Fruit fly (Drosophila melanogaster): ENCODE data around the gene PGRP-SB2.

Gene PGRP-SB2

DNA sequence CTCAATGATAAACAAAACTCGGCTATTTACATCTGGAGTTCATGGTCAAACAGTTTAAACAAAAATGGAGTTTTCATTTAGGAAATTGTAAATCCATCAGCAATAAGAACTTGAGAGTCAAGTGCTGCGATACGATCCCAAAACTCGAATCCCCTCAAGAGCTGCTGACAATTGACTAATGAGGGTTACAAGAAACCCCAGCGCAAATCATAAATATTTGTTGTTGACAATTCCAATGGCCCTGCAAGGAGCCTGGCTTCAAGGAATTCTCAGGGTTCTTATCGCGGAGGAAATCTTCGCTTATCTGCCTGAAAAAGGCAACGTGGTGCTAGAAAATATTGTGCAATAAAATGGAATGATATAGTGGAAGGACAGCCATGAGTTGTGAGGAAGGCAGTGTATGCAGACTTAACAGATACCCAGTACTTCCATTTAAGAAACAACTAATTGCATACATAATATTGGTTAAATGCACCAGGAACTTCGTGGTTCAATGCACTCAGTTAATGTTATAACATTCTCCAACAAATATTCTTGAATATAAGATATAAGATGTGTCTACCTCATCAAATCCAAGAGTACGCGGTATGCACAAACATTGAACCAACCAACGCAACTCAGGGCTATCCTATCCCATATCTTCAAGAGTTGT, 41.8 kb downstream of the PGRP-SB2 start (continued):
- peak; percentile 64 for TF ChIP-seq cad (GFP tag; optimal IDR thresholded peaks at IDR 0.05)
- TF ChIP-seq Awh (GFP tag; IDR thresholded peaks at IDR 0.05): no peak
- TF ChIP-seq CG33213 (GFP tag; optimal IDR thresholded peaks at IDR 0.05): no peak
- no peak for TF ChIP-seq NFAT (GFP tag; IDR thresholded peaks at IDR 0.05)
- peak; percentile 53 for TF ChIP-seq twi (tag; optimal IDR thresholded peaks at IDR 0.05)
- peak; percentile 44 for TF ChIP-seq CG1233 (GFP tag; optimal IDR thresholded peaks at IDR 0.05)
- TF ChIP-seq gsb (GFP tag; IDR thresholded peaks at IDR 0.05): no peak
- TF ChIP-seq gt (GFP tag; IDR thresholded peaks at IDR 0.05): no peak; the same call in 1 of the 2 replicates
- TF ChIP-seq gsb-n (tag; optimal IDR thresholded peaks at IDR 0.05): peak; percentile 48
- no peak for TF ChIP-seq CG2120 (GFP tag; optimal IDR thresholded peaks at IDR 0.05)
- peak; percentile 1 for TF ChIP-seq Hmr (GFP tag; optimal IDR thresholded peaks at IDR 0.05)
- TF ChIP-seq dysf (GFP tag; IDR thresholded peaks at IDR 0.05): 0 out of 3 replicates have a peak, but pooled peaks have one; percentile 9
- TF ChIP-seq gro (GFP tag; optimal IDR thresholded peaks at IDR 0.05): no peak
- TF ChIP-seq chn (GFP tag; optimal IDR thresholded peaks at IDR 0.05): no peak
- TF ChIP-seq nerfin-1 (tag; optimal IDR thresholded peaks at IDR 0.05): peak; percentile 29
- TF ChIP-seq knrl (GFP tag; IDR thresholded peaks at IDR 0.05; ENCODE audit: partially characterized antibody): 0 out of 3 replicates have a peak, but pooled peaks have one; percentile 28
- peak; percentile 8 for TF ChIP-seq CG10209 (GFP tag; optimal IDR thresholded peaks at IDR 0.05)
- TF ChIP-seq HLH3B (GFP tag; IDR thresholded peaks at IDR 0.05): peak; percentile 40; the same call in 1 of the 2 replicates
- TF ChIP-seq eve (GFP tag; optimal IDR thresholded peaks at IDR 0.05): no peak
- no peak for TF ChIP-seq caup (GFP tag; optimal IDR thresholded peaks at IDR 0.05; ENCODE audit: severe bottlenecking)
- no peak for TF ChIP-seq pho (GFP tag; optimal IDR thresholded peaks at IDR 0.05)
- no peak for TF ChIP-seq run (tag; optimal IDR thresholded peaks at IDR 0.05)
- TF ChIP-seq CG18599 (GFP tag; optimal IDR thresholded peaks at IDR 0.05): no peak
- TF ChIP-seq CG17186 (GFP tag; optimal IDR thresholded peaks at IDR 0.05): no peak
- no peak for TF ChIP-seq Bgb (GFP tag; IDR thresholded peaks at IDR 0.05; ENCODE audit: partially characterized antibody)
- no peak for TF ChIP-seq Optix (GFP tag; IDR thresholded peaks at IDR 0.05)
- TF ChIP-seq Pdp1 (GFP tag; optimal IDR thresholded peaks at IDR 0.05): peak; percentile 44 to 46
- TF ChIP-seq abd-A (tag; optimal IDR thresholded peaks at IDR 0.05): no peak
- TF ChIP-seq CG3065 (GFP tag; optimal IDR thresholded peaks at IDR 0.05): no peak
- no peak for TF ChIP-seq Neu2 (GFP tag; optimal IDR thresholded peaks at IDR 0.05; ENCODE audit: borderline replicate concordance)
- no peak for TF ChIP-seq crc (GFP tag; optimal IDR thresholded peaks at IDR 0.05)
- TF ChIP-seq CG3163 (GFP tag; optimal IDR thresholded peaks at IDR 0.05): no peak
- TF ChIP-seq CG15696 (tag; optimal IDR thresholded peaks at IDR 0.05): peak; percentile 66
- TF ChIP-seq lola (GFP tag; optimal IDR thresholded peaks at IDR 0.05): peak in 1 of 3 experiments; percentile 44
- TF ChIP-seq insv (GFP tag; optimal IDR thresholded peaks at IDR 0.05): peak in 1 of 2 experiments; percentile 27
- TF ChIP-seq D (optimal IDR thresholded peaks at IDR 0.05): no peak
- no peak for TF ChIP-seq D (GFP tag; optimal IDR thresholded peaks at IDR 0.05)
- no peak for TF ChIP-seq fd3F (GFP tag; optimal IDR thresholded peaks at IDR 0.05)
- TF ChIP-seq pita (GFP tag; optimal IDR thresholded peaks at IDR 0.05): no peak
- TF ChIP-seq tin (GFP tag; optimal IDR thresholded peaks at IDR 0.05): peak; percentile 66
- no peak for TF ChIP-seq HmgZ (tag; optimal IDR thresholded peaks at IDR 0.05)
- peak in 1 of 2 experiments; percentile 78 for TF ChIP-seq pan (optimal IDR thresholded peaks at IDR 0.05)
- TF ChIP-seq pan (GFP tag; optimal IDR thresholded peaks at IDR 0.05 in 1 of 2, IDR thresholded peaks at IDR 0.05 in 1 of 2): peak in 1 of 2 experiments; percentile 44
- TF ChIP-seq Taf1 (GFP tag; IDR thresholded peaks at IDR 0.05): no peak
- TF ChIP-seq zen (tag; optimal IDR thresholded peaks at IDR 0.05): peak; percentile 74
- no peak for TF ChIP-seq sqz (GFP tag; optimal IDR thresholded peaks at IDR 0.05)
- TF ChIP-seq CG12299 (tag; optimal IDR thresholded peaks at IDR 0.05): no peak
- TF ChIP-seq Nf-YB (GFP tag; optimal IDR thresholded peaks at IDR 0.05): no peak
- TF ChIP-seq Mad (GFP tag; optimal IDR thresholded peaks at IDR 0.05): peak; percentile 29
